Worm (Caenorhabditis elegans) whole organism, mixed stage, embryonic: ENCODE measurements around the gene F17H10.2.

Experiments
- blmp-1 ChIP-seq: fragments of 150-350 bp; optimal IDR thresholded peaks from 2 replicates; lab custom pipeline; 2014; ENCODE audit warnings: missing biosample characterization, missing genetic modification characterization
- cnd-1 ChIP-seq: fragments of 200-800 bp; sonication (Bioruptor generic); optimal IDR thresholded peaks from 2 replicates; lab custom pipeline; 2018; ENCODE audit warnings: mild to moderate bottlenecking, missing genetic modification characterization, missing compliant biosample characterization
- elt-1 ChIP-seq: sonication (generic microtip); optimal IDR thresholded peaks from 2 replicates; lab custom pipeline; 2017; ENCODE audit warnings: missing genetic modification characterization, mild to moderate bottlenecking, missing compliant biosample characterization, antibody characterized with exemption, moderate library complexity, borderline replicate concordance; ENCODE audit not compliant: insufficient read depth
- elt-3 ChIP-seq: fragments of 150-350 bp; optimal IDR thresholded peaks from 2 replicates; lab custom pipeline; 2014; ENCODE audit warnings: missing biosample characterization, missing genetic modification characterization
- ham-2 ChIP-seq: fragments of 200-800 bp; sonication (Bioruptor generic); optimal IDR thresholded peaks from 2 replicates; lab custom pipeline; 2018; ENCODE audit warnings: mild to moderate bottlenecking, missing genetic modification characterization, missing compliant biosample characterization
- lsy-2 ChIP-seq: fragments of 150-350 bp; optimal IDR thresholded peaks from 2 replicates; lab custom pipeline; 2014; ENCODE audit warnings: missing biosample characterization, missing genetic modification characterization
- mab-5 ChIP-seq: fragments of 150-350 bp; optimal IDR thresholded peaks from 2 replicates; lab custom pipeline; 2014; ENCODE audit warnings: missing biosample characterization, missing genetic modification characterization
- nhr-12 ChIP-seq: fragments of 150-350 bp; optimal IDR thresholded peaks from 2 replicates; lab custom pipeline; 2014; ENCODE audit warnings: missing biosample characterization, missing genetic modification characterization
- nhr-237 ChIP-seq: fragments of 150-350 bp; optimal IDR thresholded peaks from 2 replicates; lab custom pipeline; 2014; ENCODE audit warnings: missing biosample characterization, missing genetic modification characterization
- nhr-28 ChIP-seq: fragments of 150-350 bp; optimal IDR thresholded peaks from 2 replicates; lab custom pipeline; 2014; ENCODE audit warnings: missing biosample characterization, missing genetic modification characterization
- nhr-76 ChIP-seq: sonication (generic microtip); optimal IDR thresholded peaks from 2 replicates; lab custom pipeline; 2017; ENCODE audit warnings: missing biosample characterization, missing genetic modification characterization
- snpc-4 ChIP-seq: fragments of 150-350 bp; optimal IDR thresholded peaks from 2 replicates; lab custom pipeline; 2014; ENCODE audit warnings: missing biosample characterization, missing genetic modification characterization
- unc-62 ChIP-seq: fragments of 150-350 bp; optimal IDR thresholded peaks from 2 replicates; lab custom pipeline; 2014; ENCODE audit warnings: missing biosample characterization, missing genetic modification reagents, missing genetic modification characterization
- ztf-11 ChIP-seq: fragments of 150-350 bp; optimal IDR thresholded peaks from 2 replicates; lab custom pipeline; 2014; ENCODE audit warnings: missing biosample characterization, missing genetic modification characterization

ce11 chrX:13155730-13156129 lies 42.2 kb downstream of the F17H10.2 start:
- no peak for TF ChIP-seq nhr-237 (tag; lab: Kevin White, UChicago)
- no peak for TF ChIP-seq nhr-12 (tag; lab: Kevin White, UChicago)
- no peak for TF ChIP-seq lsy-2 (tag; lab: Kevin White, UChicago)
- no peak for TF ChIP-seq unc-62 (GFP tag; lab: Kevin White, UChicago)
- no peak for TF ChIP-seq cnd-1 (tag; lab: Kevin White, UChicago)
- TF ChIP-seq mab-5 (tag; lab: Kevin White, UChicago), result no peak
- TF ChIP-seq elt-1 (tag; lab: Kevin White, UChicago), result no peak
- TF ChIP-seq snpc-4, result no peak
- no peak for TF ChIP-seq ztf-11 (tag; lab: Kevin White, UChicago)
- TF ChIP-seq blmp-1 (tag; lab: Kevin White, UChicago), result no peak
- no peak for TF ChIP-seq nhr-76 (tag; lab: Kevin White, UChicago)
- no peak for TF ChIP-seq nhr-28 (tag; lab: Kevin White, UChicago)
- no peak for TF ChIP-seq elt-3 (tag; lab: Kevin White, UChicago)
- no peak for TF ChIP-seq ham-2 (GFP tag; lab: Kevin White, UChicago)
